Fruit fly (Drosophila melanogaster) whole organism, embryonic: ENCODE results near the gene mop.

Experiments used
- BEAF-32 ChIP-seq: fragments of 200-800 bp; sonication (Bioruptor generic); optimal IDR thresholded peaks from 3 replicates; lab custom pipeline; 2017; ENCODE audit warnings: missing biosample characterization, missing genetic modification characterization, mild to moderate bottlenecking, moderate library complexity, missing genetic modification reagents
- CG12236 ChIP-seq: fragments of 200-800 bp; sonication (Bioruptor generic); optimal IDR thresholded peaks from 2 replicates; lab custom pipeline; 2016; ENCODE audit warnings: missing biosample characterization, missing genetic modification characterization
- CG14050 ChIP-seq: fragments of 200-800 bp; sonication (Bioruptor generic); IDR thresholded peaks from 3 replicates; pipeline ENCODE4 v1.3.6; 2022; ENCODE audit warnings: missing biosample characterization, missing genetic modification characterization
- CG15696 ChIP-seq: fragments of 200-800 bp; sonication (Bioruptor generic); optimal IDR thresholded peaks from 2 replicates; lab custom pipeline; 2019; ENCODE audit warnings: missing biosample characterization, mild to moderate bottlenecking, missing genetic modification characterization, moderate library complexity
- CG31365 ChIP-seq: fragments of 200-800 bp; sonication (Bioruptor generic); optimal IDR thresholded peaks from 2 replicates; lab custom pipeline; 2018; ENCODE audit warnings: missing biosample characterization, mild to moderate bottlenecking, missing genetic modification characterization
- CG3726 ChIP-seq: fragments of 200-800 bp; sonication (Bioruptor generic); IDR thresholded peaks from 3 replicates; pipeline ENCODE4, ENCODE4 v1.3.6; 2022; ENCODE audit warnings: missing biosample characterization, missing genetic modification characterization
- CG3847 ChIP-seq: fragments of 200-800 bp; sonication (Bioruptor generic); IDR thresholded peaks from 2 replicates; pipeline ENCODE4 v1.3.6; 2022; ENCODE audit warnings: missing biosample characterization, missing genetic modification characterization
- CG3995 ChIP-seq: fragments of 200-800 bp; sonication (Bioruptor generic); optimal IDR thresholded peaks from 3 replicates; lab custom pipeline; 2016; ENCODE audit warnings: missing biosample characterization, missing genetic modification characterization
- CG4282 ChIP-seq: fragments of 200-800 bp; sonication (Bioruptor generic); optimal IDR thresholded peaks from 2 replicates; lab custom pipeline; 2016; ENCODE audit warnings: missing biosample characterization, missing genetic modification characterization
- CG4617 ChIP-seq: fragments of 200-800 bp; sonication (Bioruptor generic); optimal IDR thresholded peaks from 3 replicates; lab custom pipeline; 2016; ENCODE audit warnings: missing biosample characterization, missing genetic modification characterization, borderline replicate concordance
- CG7372 ChIP-seq: fragments of 200-800 bp; sonication (Bioruptor generic); IDR thresholded peaks from 2 replicates; pipeline ENCODE4 v1.3.6; 2022; ENCODE audit warnings: missing biosample characterization, missing genetic modification characterization
- CG8359 ChIP-seq: fragments of 200-800 bp; sonication (Bioruptor generic); optimal IDR thresholded peaks from 2 replicates; lab custom pipeline; 2017; ENCODE audit warnings: missing biosample characterization, mild to moderate bottlenecking, missing genetic modification characterization, borderline replicate concordance
- CG9817 ChIP-seq: fragments of 200-800 bp; sonication (Bioruptor generic); optimal IDR thresholded peaks from 2 replicates; lab custom pipeline; 2018; ENCODE audit warnings: missing biosample characterization, mild to moderate bottlenecking, missing genetic modification characterization, moderate library complexity
- CoRest ChIP-seq: fragments of 200-800 bp; sonication (Bioruptor generic); optimal IDR thresholded peaks from 3 replicates; lab custom pipeline; 2018; ENCODE audit warnings: missing biosample characterization, mild to moderate bottlenecking, missing genetic modification characterization, moderate library complexity
- D ChIP-seq, 2 experiments: fragments of 200-800 bp in 1 of 2; fragments of >200 bp in 1 of 2; sonication (Bioruptor generic) in 1 of 2; optimal IDR thresholded peaks; 2 replicates in 1 of 2; 3 replicates in 1 of 2; lab custom pipeline; 2017; ENCODE audit warnings: mild to moderate bottlenecking in 1 of 2, missing biosample characterization in 1 of 2, missing genetic modification characterization in 1 of 2, missing genetic modification reagents in 1 of 2
- Dip2 ChIP-seq: fragments of 200-800 bp; sonication (Bioruptor generic); IDR thresholded peaks from 2 replicates; pipeline ENCODE4 v1.3.6; 2022; ENCODE audit warnings: missing biosample characterization, missing genetic modification characterization
- Dp ChIP-seq: fragments of 200-800 bp; sonication (Bioruptor generic); optimal IDR thresholded peaks from 2 replicates; lab custom pipeline; 2018; ENCODE audit warnings: missing biosample characterization, mild to moderate bottlenecking, missing genetic modification characterization, moderate library complexity
- Gug ChIP-seq: fragments of 200-800 bp; sonication (Bioruptor generic); IDR thresholded peaks from 4 replicates; pipeline ENCODE4 v1.3.6; 2022; ENCODE audit warnings: missing biosample characterization, missing genetic modification characterization
- HLHmδ ChIP-seq: fragments of 200-800 bp; sonication (Bioruptor generic); optimal IDR thresholded peaks from 2 replicates; lab custom pipeline; 2018; ENCODE audit warnings: missing biosample characterization, mild to moderate bottlenecking, missing genetic modification characterization, moderate library complexity
- Hey ChIP-seq: fragments of 200-800 bp; sonication (Bioruptor generic); optimal IDR thresholded peaks from 3 replicates; lab custom pipeline; 2018; ENCODE audit warnings: missing biosample characterization, mild to moderate bottlenecking, missing genetic modification characterization
- MBD-R2 ChIP-seq: fragments of 200-800 bp; sonication (Bioruptor generic); IDR thresholded peaks from 2 replicates; pipeline ENCODE4 v1.3.6; 2022; ENCODE audit warnings: missing biosample characterization, missing genetic modification characterization
- Mrtf ChIP-seq: fragments of 200-800 bp; sonication (Bioruptor generic); IDR thresholded peaks from 3 replicates; pipeline ENCODE4 v1.3.6; 2022; ENCODE audit warnings: missing biosample characterization, missing genetic modification characterization
- Myb ChIP-seq: fragments of 200-800 bp; sonication (Bioruptor generic); optimal IDR thresholded peaks from 2 replicates; lab custom pipeline; 2016; ENCODE audit warnings: missing biosample characterization, missing genetic modification characterization
- Opbp ChIP-seq: fragments of 200-800 bp; sonication (Bioruptor generic); IDR thresholded peaks from 3 replicates; pipeline ENCODE4 v1.3.6; 2022; ENCODE audit warnings: missing biosample characterization, missing genetic modification characterization; ENCODE audit not compliant: partially characterized antibody
- Sox102F ChIP-seq: fragments of 200-800 bp; sonication (Bioruptor generic); optimal IDR thresholded peaks from 2 replicates; lab custom pipeline; 2018; ENCODE audit warnings: missing biosample characterization, mild to moderate bottlenecking, missing genetic modification characterization, moderate library complexity
- Vsx1 ChIP-seq: fragments of 200-800 bp; sonication (Bioruptor generic); optimal IDR thresholded peaks from 2 replicates; lab custom pipeline; 2017; ENCODE audit warnings: missing biosample characterization, mild to moderate bottlenecking, missing genetic modification characterization, missing genetic modification reagents
- amos ChIP-seq: fragments of 200-800 bp; sonication (Bioruptor generic); IDR thresholded peaks from 2 replicates; pipeline ENCODE4 v1.3.6; 2022; ENCODE audit warnings: missing biosample characterization, missing genetic modification characterization; ENCODE audit not compliant: partially characterized antibody
- bbx ChIP-seq: fragments of 200-800 bp; sonication (Bioruptor generic); IDR thresholded peaks from 2 replicates; pipeline ENCODE4 v1.3.6; 2022; ENCODE audit warnings: missing biosample characterization, missing genetic modification characterization; ENCODE audit not compliant: partially characterized antibody
- cato ChIP-seq: fragments of 200-800 bp; sonication (Bioruptor generic); optimal IDR thresholded peaks from 2 replicates; lab custom pipeline; 2016; ENCODE audit warnings: missing biosample characterization, missing genetic modification characterization, borderline replicate concordance
- corto ChIP-seq: fragments of 200-800 bp; sonication (Bioruptor generic); optimal IDR thresholded peaks from 2 replicates; lab custom pipeline; 2016; ENCODE audit warnings: missing biosample characterization, mild to moderate bottlenecking, missing genetic modification characterization, moderate library complexity
- croc ChIP-seq: fragments of 200-800 bp; sonication (Bioruptor generic); conservative IDR thresholded peaks from 3 replicates; pipeline ENCODE4 v1.3.6; 2022; ENCODE audit warnings: missing biosample characterization, missing genetic modification characterization
- cwo ChIP-seq: fragments of 200-800 bp; sonication (Bioruptor generic); optimal IDR thresholded peaks from 3 replicates; lab custom pipeline; 2017; ENCODE audit warnings: missing biosample characterization, missing genetic modification characterization, mild to moderate bottlenecking, moderate library complexity, missing genetic modification reagents
- danr ChIP-seq: fragments of 200-800 bp; sonication (Bioruptor generic); IDR thresholded peaks from 2 replicates; pipeline ENCODE4 v1.3.6; 2022; ENCODE audit warnings: missing biosample characterization, missing genetic modification characterization
- dati ChIP-seq: fragments of 200-800 bp; sonication (Bioruptor generic); IDR thresholded peaks from 2 replicates; pipeline ENCODE4 v1.3.6; 2022; ENCODE audit warnings: missing biosample characterization, missing genetic modification characterization
- dm ChIP-seq: fragments of 200-800 bp; sonication (Bioruptor generic); optimal IDR thresholded peaks from 3 replicates; lab custom pipeline; 2016; ENCODE audit warnings: missing biosample characterization, missing genetic modification characterization
- esg ChIP-seq: fragments of 200-800 bp; sonication (Bioruptor generic); conservative IDR thresholded peaks from 2 replicates; pipeline ENCODE4 v1.3.6; 2022; ENCODE audit warnings: missing biosample characterization, missing genetic modification characterization
- ftz-f1 ChIP-seq: fragments of 200-800 bp; sonication (Bioruptor generic); optimal IDR thresholded peaks from 2 replicates; lab custom pipeline; 2016; ENCODE audit warnings: missing biosample characterization, missing genetic modification characterization
- grn ChIP-seq: fragments of 200-800 bp; sonication (Bioruptor generic); optimal IDR thresholded peaks from 3 replicates; lab custom pipeline; 2017; ENCODE audit warnings: missing biosample characterization, missing genetic modification characterization
- gro ChIP-seq: fragments of 200-800 bp; sonication (Bioruptor generic); optimal IDR thresholded peaks from 2 replicates; lab custom pipeline; 2016; ENCODE audit warnings: missing biosample characterization, missing genetic modification characterization
- gt ChIP-seq: fragments of 200-800 bp; sonication (Bioruptor generic); IDR thresholded peaks from 2 replicates; pipeline ENCODE4 v1.3.6; 2022; ENCODE audit warnings: missing biosample characterization, missing genetic modification characterization
- hth ChIP-seq: fragments of >200 bp; optimal IDR thresholded peaks from 2 replicates; lab custom pipeline; 2017; ENCODE audit warnings: inconsistent platforms
- jumu ChIP-seq: fragments of 200-800 bp; sonication (Bioruptor generic); optimal IDR thresholded peaks from 3 replicates; lab custom pipeline; 2016; ENCODE audit warnings: missing biosample characterization, missing genetic modification characterization
- kni ChIP-seq: fragments of 200-800 bp; sonication (Bioruptor generic); optimal IDR thresholded peaks from 3 replicates; lab custom pipeline; 2017; ENCODE audit warnings: mild to moderate bottlenecking, missing biosample characterization, missing genetic modification reagents, missing genetic modification characterization
- nerfin-2 ChIP-seq: fragments of 200-800 bp; sonication (Bioruptor generic); IDR thresholded peaks from 2 replicates; pipeline ENCODE4 v1.3.6; 2022; ENCODE audit warnings: missing biosample characterization, missing genetic modification characterization; ENCODE audit not compliant: partially characterized antibody
- pb ChIP-seq: fragments of 200-800 bp; sonication (Bioruptor generic); optimal IDR thresholded peaks from 3 replicates; lab custom pipeline; 2016; ENCODE audit warnings: missing biosample characterization, missing genetic modification characterization
- pita ChIP-seq: fragments of 200-800 bp; sonication (Bioruptor generic); optimal IDR thresholded peaks from 2 replicates; lab custom pipeline; 2017; ENCODE audit warnings: missing biosample characterization, mild to moderate bottlenecking, missing genetic modification characterization
- rib ChIP-seq: fragments of 200-800 bp; sonication (Bioruptor generic); IDR thresholded peaks from 2 replicates; pipeline ENCODE4 v1.3.6; 2022; ENCODE audit warnings: missing biosample characterization, missing genetic modification characterization
- run ChIP-seq: fragments of 200-800 bp; sonication (Bioruptor generic); optimal IDR thresholded peaks from 3 replicates; lab custom pipeline; 2018; ENCODE audit warnings: missing biosample characterization, mild to moderate bottlenecking, missing genetic modification characterization
- sob ChIP-seq: fragments of 200-800 bp; sonication (Bioruptor generic); IDR thresholded peaks from 2 replicates; pipeline ENCODE4 v1.3.6; 2022; ENCODE audit warnings: missing biosample characterization, missing genetic modification characterization
- tna ChIP-seq: fragments of 200-800 bp; sonication (Bioruptor generic); IDR thresholded peaks from 2 replicates; pipeline ENCODE4 v1.3.6; 2022; ENCODE audit warnings: missing biosample characterization, missing genetic modification characterization; ENCODE audit not compliant: partially characterized antibody
- toy ChIP-seq: fragments of 200-800 bp; sonication (Bioruptor generic); IDR thresholded peaks from 2 replicates; pipeline ENCODE4 v1.3.6; 2022; ENCODE audit warnings: missing biosample characterization, missing genetic modification characterization

The mop gene

DNA sequence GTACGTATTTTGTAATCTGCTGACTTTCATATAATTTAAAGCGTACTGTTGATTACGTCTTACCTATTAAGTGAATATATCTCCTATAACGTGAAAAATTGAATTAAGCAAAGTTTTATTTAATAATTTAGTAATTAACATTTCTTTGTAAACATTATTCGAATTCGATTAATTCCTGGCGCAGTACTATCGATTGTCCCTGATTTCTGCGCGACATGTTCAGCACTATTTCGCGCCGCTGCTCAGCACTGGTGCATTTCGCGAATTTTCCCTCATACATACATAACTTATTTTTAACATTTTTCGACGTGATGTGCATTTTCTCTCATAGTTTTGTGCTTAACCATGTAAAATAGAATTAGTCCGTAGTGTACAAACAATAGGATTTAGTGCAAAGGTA is 13.7 kb upstream of the mop start, which contains the start of gene Helz (continued):
- TF ChIP-seq toy (no peak), Vsx1 (peak; percentile 20), corto (GFP tag; lab: Kevin White, UChicago) (no peak), danr (no peak), CG3847 (peak; percentile 70), tna (GFP tag; lab: Robert Waterston, UW) (no peak), hth (lab: Kevin White, UChicago) (no peak), Myb (GFP tag; lab: Kevin White, UChicago) (no peak), croc (GFP tag; lab: Robert Waterston, UW) (no peak), rib (GFP tag; lab: Robert Waterston, UW) (peak; percentile 92), CG3726 (GFP tag; lab: Robert Waterston, UW) (no peak), amos (GFP tag; lab: Robert Waterston, UW) (peak; percentile 66), pita (GFP tag; lab: Kevin White, UChicago) (no peak), MBD-R2 (GFP tag; lab: Robert Waterston, UW) (no peak), gro (GFP tag; lab: Kevin White, UChicago) (peak; percentile 31), CoRest (no peak), Dp (peak; percentile 96), Mrtf (GFP tag; lab: Robert Waterston, UW) (no peak), pb (GFP tag; lab: Kevin White, UChicago) (no peak), Sox102F (GFP tag; lab: Kevin White, UChicago) (no peak), run (tag; lab: Kevin White, UChicago) (no peak), CG31365 (tag; lab: Kevin White, UChicago) (no peak), Gug (GFP tag; lab: Robert Waterston, UW) (no peak), CG4282 (no peak), cato (GFP tag; lab: Kevin White, UChicago) (no peak), BEAF-32 (GFP tag; lab: Kevin White, UChicago) (no peak), CG8359 (GFP tag; lab: Kevin White, UChicago) (no peak), sob (GFP tag; lab: Robert Waterston, UW) (peak; percentile 61), CG7372 (GFP tag; lab: Robert Waterston, UW) (no peak), CG4617 (no peak), bbx (GFP tag; lab: Robert Waterston, UW) (peak; percentile 68), CG3995 (no peak), D (optimal IDR thresholded peaks at IDR 0.05; lab: Kevin White, UChicago) (no peak), D (GFP tag; optimal IDR thresholded peaks at IDR 0.05; lab: Kevin White, UChicago) (no peak), dati (GFP tag; lab: Robert Waterston, UW) (no peak), gt (GFP tag; lab: Robert Waterston, UW) (no peak), grn (GFP tag; lab: Kevin White, UChicago) (no peak), HLHmδ (GFP tag; lab: Kevin White, UChicago) (peak; percentile 40), Opbp (GFP tag; lab: Robert Waterston, UW) (peak; percentile 58; the same call in 2 of the 3 replicates), Hey (no peak), CG14050 (GFP tag; lab: Robert Waterston, UW) (no peak), jumu (GFP tag; lab: Kevin White, UChicago) (no peak), cwo (GFP tag; lab: Kevin White, UChicago) (no peak), dm (no peak), Dip2 (GFP tag; lab: Robert Waterston, UW) (no peak), esg (GFP tag; lab: Robert Waterston, UW) (no peak), CG15696 (no peak), nerfin-2 (GFP tag; lab: Robert Waterston, UW) (peak; percentile 31; the same call in 1 of the 2 replicates), kni (GFP tag; lab: Kevin White, UChicago) (no peak), ftz-f1 (GFP tag; lab: Kevin White, UChicago) (no peak), CG12236 (GFP tag; lab: Kevin White, UChicago) (no peak), CG9817 (tag; lab: Kevin White, UChicago) (peak; percentile 20)
